Worm (Caenorhabditis elegans): ENCODE results near the gene Y52E8A.1.

Y52E8A.1 gene

DNA sequence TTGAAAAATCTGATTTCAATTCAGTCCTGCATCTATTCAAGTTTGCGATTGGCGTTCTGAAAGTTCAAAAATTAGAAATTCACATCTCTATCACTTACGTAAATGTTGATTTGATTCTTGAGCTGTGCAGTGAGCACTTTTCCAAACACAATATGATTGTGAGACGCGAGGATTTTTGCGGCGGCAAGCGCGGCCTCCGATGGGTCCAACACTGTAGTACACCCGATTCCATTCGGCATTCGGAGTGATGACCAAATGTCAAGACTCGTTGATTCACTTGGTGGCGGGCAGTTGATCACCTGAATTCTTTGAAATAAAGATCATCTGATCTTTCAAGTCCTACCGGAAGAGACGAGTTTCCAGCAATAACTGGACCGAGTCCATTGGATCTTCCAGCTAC lies 47.8 kb downstream of the Y52E8A.1 start:
- TF ChIP-seq sox-2 (GFP tag; IDR thresholded peaks at IDR 0.05) (no peak), nhr-11 (tag; optimal IDR thresholded peaks at IDR 0.05) (no peak), che-1 (tag; optimal IDR thresholded peaks at IDR 0.05) (no peak), gmeb-2 (tag; optimal IDR thresholded peaks at IDR 0.05) (no peak), pag-3 (tag; optimal IDR thresholded peaks at IDR 0.05; ENCODE audit: borderline replicate concordance) (no peak), pax-1 (tag; optimal IDR thresholded peaks at IDR 0.05) (no peak), lin-11 (tag; optimal IDR thresholded peaks at IDR 0.05) (no peak), zip-5 (tag; optimal IDR thresholded peaks at IDR 0.05) (no peak), mec-3 (tag; optimal IDR thresholded peaks at IDR 0.05; ENCODE audit: borderline replicate concordance) (no peak), pqm-1 (tag; optimal IDR thresholded peaks at IDR 0.05) (no peak), ets-4 (tag; optimal IDR thresholded peaks at IDR 0.05) (no peak), hlh-15 (tag; optimal IDR thresholded peaks at IDR 0.05) (no peak), pros-1 (tag; optimal IDR thresholded peaks at IDR 0.05) (no peak)

DNA sequence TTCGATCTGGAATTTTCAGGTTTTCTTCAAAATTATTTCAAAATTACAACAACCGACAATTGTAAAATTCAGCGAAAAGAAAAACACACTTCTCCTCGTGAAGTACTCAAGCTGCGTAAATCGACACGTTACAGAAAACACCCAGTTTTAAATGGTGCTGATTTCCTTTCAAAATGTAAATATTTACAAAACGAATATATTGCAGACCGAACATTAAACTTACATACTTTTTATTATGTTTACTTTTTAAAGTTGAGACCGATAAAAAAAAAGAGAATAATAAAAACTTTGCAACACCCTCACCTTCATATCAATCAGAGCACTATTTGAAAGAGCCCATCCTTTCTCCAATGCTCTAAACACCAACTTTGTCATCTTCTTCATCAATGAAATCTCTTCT lies 49.0 kb downstream of the Y52E8A.1 start:
- no peak for TF ChIP-seq Y22D7AL.16 (tag; optimal IDR thresholded peaks at IDR 0.05)
- no peak for TF ChIP-seq ztf-16 (tag; optimal IDR thresholded peaks at IDR 0.05)
- no peak for TF ChIP-seq T23F11.4 (GFP tag; optimal IDR thresholded peaks at IDR 0.05)
- no peak for TF ChIP-seq ceh-2 (tag; optimal IDR thresholded peaks at IDR 0.05)
- TF ChIP-seq ets-4 (tag; optimal IDR thresholded peaks at IDR 0.05) = no peak
- TF ChIP-seq gmeb-2 (tag; optimal IDR thresholded peaks at IDR 0.05) = no peak
- no peak for TF ChIP-seq ref-2 (tag; optimal IDR thresholded peaks at IDR 0.05)
- TF ChIP-seq pros-1 (tag; optimal IDR thresholded peaks at IDR 0.05) = no peak
- no peak for TF ChIP-seq dve-1 (tag; optimal IDR thresholded peaks at IDR 0.05)
- no peak for TF ChIP-seq ceh-14 (tag; optimal IDR thresholded peaks at IDR 0.05)
- no peak for TF ChIP-seq che-1 (tag; optimal IDR thresholded peaks at IDR 0.05)
- TF ChIP-seq eyg-1 (tag; optimal IDR thresholded peaks at IDR 0.05) = no peak
- no peak for TF ChIP-seq fax-1 (tag; optimal IDR thresholded peaks at IDR 0.05)
- no peak for TF ChIP-seq ceh-45 (GFP tag; IDR thresholded peaks at IDR 0.05)
- no peak for TF ChIP-seq lim-6 (tag; optimal IDR thresholded peaks at IDR 0.05)
- TF ChIP-seq sox-4 (tag; optimal IDR thresholded peaks at IDR 0.05) = no peak
- TF ChIP-seq elt-4 (tag; optimal IDR thresholded peaks at IDR 0.05) = no peak
- TF ChIP-seq ceh-48 (tag; optimal IDR thresholded peaks at IDR 0.05) = no peak
- no peak for TF ChIP-seq ceh-19 (GFP tag; optimal IDR thresholded peaks at IDR 0.05)
- TF ChIP-seq zip-5 (tag; optimal IDR thresholded peaks at IDR 0.05) = no peak

Data from whole organism, late embryonic.